Worm (Caenorhabditis elegans) whole organism, L2 larva: ENCODE measurements around the gene col-43.

Experiments
- fos-1 ChIP-seq: fragments of 150-350 bp; optimal IDR thresholded peaks from 2 replicates; lab custom pipeline; 2014; ENCODE audit warnings: missing biosample characterization, missing genetic modification characterization
- mdl-1 ChIP-seq, 2 experiments: fragments of 150-350 bp in 1 of 2; sonication (generic microtip) in 1 of 2; optimal IDR thresholded peaks; 2 replicates each; lab custom pipeline; 2017; ENCODE audit warnings: missing biosample characterization in 2 of 2, missing genetic modification characterization in 2 of 2
- unc-62 ChIP-seq: fragments of 150-350 bp; optimal IDR thresholded peaks from 2 replicates; lab custom pipeline; 2014; ENCODE audit warnings: missing biosample characterization, missing genetic modification reagents, missing genetic modification characterization

ce11 chrV:8027429-8028142, 23.1 kb downstream of the col-43 start:
- TF ChIP-seq fos-1 (tag; lab: Kevin White, UChicago) (no peak), unc-62 (GFP tag; lab: Kevin White, UChicago) (no peak), mdl-1 (tag; optimal IDR thresholded peaks at IDR 0.05; lab: Kevin White, UChicago) (no peak)
